Worm (Caenorhabditis elegans) whole organism, L3 larva: ENCODE data around the gene math-14.

Experiments
- R02D3.7 ChIP-seq: fragments of 150-350 bp; optimal IDR thresholded peaks from 2 replicates; lab custom pipeline; 2014; ENCODE audit warnings: missing biosample characterization, missing genetic modification characterization
- ceh-82 ChIP-seq: fragments of 150-350 bp; optimal IDR thresholded peaks from 2 replicates; lab custom pipeline; 2014; ENCODE audit warnings: missing biosample characterization, missing genetic modification characterization
- nfya-1 ChIP-seq: sonication (generic microtip); optimal IDR thresholded peaks from 2 replicates; lab custom pipeline; 2017; ENCODE audit warnings: missing genetic modification characterization, mild to moderate bottlenecking, missing compliant biosample characterization, antibody characterized with exemption, moderate library complexity; ENCODE audit not compliant: insufficient read depth
- pqm-1 ChIP-seq: fragments of 150-350 bp; optimal IDR thresholded peaks from 2 replicates; lab custom pipeline; 2017; ENCODE audit warnings: missing biosample characterization, missing genetic modification characterization, inconsistent platforms
- skn-1 ChIP-seq: fragments of 150-350 bp; optimal IDR thresholded peaks from 2 replicates; lab custom pipeline; 2014; ENCODE audit warnings: missing biosample characterization, missing genetic modification characterization

DNA sequence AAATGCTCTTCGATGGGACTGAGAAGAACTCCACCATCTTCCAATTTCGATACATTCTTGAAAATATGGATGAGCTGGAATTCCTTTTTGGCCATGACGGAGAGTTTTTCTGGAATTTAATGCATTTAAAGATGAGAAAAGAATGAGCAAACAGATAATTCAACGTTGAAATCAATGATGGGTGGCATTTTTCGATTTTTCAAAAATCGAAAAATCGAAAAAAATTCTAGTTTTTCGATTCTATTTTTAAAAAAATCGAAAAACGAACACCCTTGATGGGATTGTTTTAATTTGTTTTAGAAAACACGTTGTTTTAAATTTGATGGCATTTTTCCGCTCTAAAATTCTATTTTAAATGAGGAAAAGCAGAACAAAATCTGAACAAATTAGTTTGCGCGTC is 43.5 kb downstream of the math-14 start, which contains the start of gene math-31:
- no peak for TF ChIP-seq R02D3.7 (tag; lab: Kevin White, UChicago)
- no peak for TF ChIP-seq nfya-1 (tag; lab: Kevin White, UChicago)
- TF ChIP-seq skn-1 (tag; lab: Kevin White, UChicago), result no peak
- no peak for TF ChIP-seq ceh-82 (tag; lab: Kevin White, UChicago)
- no peak for TF ChIP-seq pqm-1 (tag; lab: Kevin White, UChicago)
